Fruit fly (Drosophila melanogaster): Measurements from ENCODE around the gene hoe2.

The hoe2 gene

dm6 chr2L:4906546-4907250 lies 29.6 kb downstream of the hoe2 start, which contains the start of gene snsl (continued):
- peak; percentile 13 for TF ChIP-seq CG8359 (GFP tag; optimal IDR thresholded peaks at IDR 0.05; ENCODE audit: borderline replicate concordance)
- no peak for TF ChIP-seq usp (GFP tag; optimal IDR thresholded peaks at IDR 0.05)
- TF ChIP-seq E2f2 (GFP tag; IDR thresholded peaks at IDR 0.05): 0 out of 2 replicates have a peak, but pooled peaks have one; percentile 20
- TF ChIP-seq CG6854 (GFP tag; optimal IDR thresholded peaks at IDR 0.05): peak; percentile 10
- peak; percentile 19 for TF ChIP-seq CG6683 (GFP tag; optimal IDR thresholded peaks at IDR 0.05)
- peak; percentile 43 for TF ChIP-seq kah (GFP tag; optimal IDR thresholded peaks at IDR 0.05)
- peak; percentile 55 for TF ChIP-seq PHDP (tag; optimal IDR thresholded peaks at IDR 0.05)
- TF ChIP-seq Meics (GFP tag; optimal IDR thresholded peaks at IDR 0.05): peak; percentile 65
- no peak for TF ChIP-seq Lpt (GFP tag; optimal IDR thresholded peaks at IDR 0.05)
- no peak for TF ChIP-seq HmgD (GFP tag; optimal IDR thresholded peaks at IDR 0.05)
- peak; percentile 80 for TF ChIP-seq Oli (tag; optimal IDR thresholded peaks at IDR 0.05)
- peak; percentile 56; the same call in 1 of the 3 replicates for TF ChIP-seq ken (GFP tag; IDR thresholded peaks at IDR 0.05)
- TF ChIP-seq CG2129 (GFP tag; IDR thresholded peaks at IDR 0.05; ENCODE audit: partially characterized antibody): no peak
- TF ChIP-seq Atf6 (GFP tag; IDR thresholded peaks at IDR 0.05): peak; percentile 54; the same call in 1 of the 2 replicates
- TF ChIP-seq ftz-f1 (GFP tag; optimal IDR thresholded peaks at IDR 0.05): no peak
- TF ChIP-seq CG30403 (GFP tag; optimal IDR thresholded peaks at IDR 0.05): peak; percentile 67
- peak; percentile 52 for TF ChIP-seq unpg (GFP tag; optimal IDR thresholded peaks at IDR 0.05)
- TF ChIP-seq Ptx1 (GFP tag; IDR thresholded peaks at IDR 0.05): peak; percentile 63
- no peak for TF ChIP-seq crc (GFP tag; optimal IDR thresholded peaks at IDR 0.05)
- TF ChIP-seq CG11504 (tag; optimal IDR thresholded peaks at IDR 0.05): peak; percentile 90
- TF ChIP-seq CG10565 (GFP tag; optimal IDR thresholded peaks at IDR 0.05): no peak
- TF ChIP-seq Eip74EF (GFP tag; optimal IDR thresholded peaks at IDR 0.05): peak in 1 of 2 experiments; percentile 85
- peak; percentile 88 for TF ChIP-seq CG2678 (tag; optimal IDR thresholded peaks at IDR 0.05)
- 0 out of 3 replicates have a peak, but pooled peaks have one; percentile 27 for TF ChIP-seq CG2889 (GFP tag; IDR thresholded peaks at IDR 0.05)
- TF ChIP-seq CG6765 (GFP tag; optimal IDR thresholded peaks at IDR 0.05): peak; percentile 3
- no peak for TF ChIP-seq ab (GFP tag; optimal IDR thresholded peaks at IDR 0.05)
- peak; percentile 66 for TF ChIP-seq odd (GFP tag; optimal IDR thresholded peaks at IDR 0.05)
- peak; percentile 63 for TF ChIP-seq Drgx (GFP tag; IDR thresholded peaks at IDR 0.05)
- TF ChIP-seq CG2712 (tag; optimal IDR thresholded peaks at IDR 0.05): peak; percentile 81
- peak; percentile 36; the same call in 1 of the 2 replicates for TF ChIP-seq Xrp1 (GFP tag; IDR thresholded peaks at IDR 0.05)
- peak; percentile 73 for TF ChIP-seq gcm (GFP tag; optimal IDR thresholded peaks at IDR 0.05)
- TF ChIP-seq CG8290 (GFP tag; optimal IDR thresholded peaks at IDR 0.05): no peak
- TF ChIP-seq CG8290 (tag; optimal IDR thresholded peaks at IDR 0.05): peak in 1 of 2 experiments; percentile 42
- TF ChIP-seq Jarid2 (GFP tag; optimal IDR thresholded peaks at IDR 0.05): peak; percentile 1
- TF ChIP-seq dimm (GFP tag; IDR thresholded peaks at IDR 0.05): no peak
- TF ChIP-seq sens-2 (GFP tag; IDR thresholded peaks at IDR 0.05): no peak
- no peak for TF ChIP-seq Hmx (GFP tag; optimal IDR thresholded peaks at IDR 0.05)
- TF ChIP-seq dmrt11E (tag; optimal IDR thresholded peaks at IDR 0.05): peak; percentile 5
- peak; percentile 63 for TF ChIP-seq CG4424 (GFP tag; optimal IDR thresholded peaks at IDR 0.05)
- TF ChIP-seq CG7271 (tag; optimal IDR thresholded peaks at IDR 0.05): no peak
- peak; percentile 59 for TF ChIP-seq Deaf1 (tag; optimal IDR thresholded peaks at IDR 0.05)
- no peak for TF ChIP-seq CG6254 (GFP tag; optimal IDR thresholded peaks at IDR 0.05)
- TF ChIP-seq nmo (GFP tag; optimal IDR thresholded peaks at IDR 0.05): peak; percentile 79
- TF ChIP-seq CG17361 (GFP tag; IDR thresholded peaks at IDR 0.05): peak; percentile 93
- TF ChIP-seq so (GFP tag; IDR thresholded peaks at IDR 0.05): no peak
- TF ChIP-seq aop (GFP tag; IDR thresholded peaks at IDR 0.05): no peak
- no peak for TF ChIP-seq Doc3 (GFP tag; IDR thresholded peaks at IDR 0.05; ENCODE audit: partially characterized antibody)
- TF ChIP-seq HHEX (GFP tag; optimal IDR thresholded peaks at IDR 0.05): peak; percentile 23
- peak; percentile 1 for TF ChIP-seq CG10654 (GFP tag; optimal IDR thresholded peaks at IDR 0.05)

Data from whole organism, embryonic.